Worm (Caenorhabditis elegans) whole organism, midembryonic: Measurements from ENCODE around the gene F26A1.4.
"Not testable (repeated sequence)": the region's sequence is repeated elsewhere in the genome, so short reads cannot be mapped to it uniquely, and the experiment has no call there.

ENCODE experiments used
- T22C8.4 ChIP-seq: fragments of 200-800 bp; sonication (Bioruptor generic); IDR thresholded peaks from 2 replicates; pipeline ENCODE4 v1.3.6; 2022; ENCODE audit warnings: missing genetic modification characterization, missing compliant biosample characterization
- cog-1 ChIP-seq: sonication (generic microtip); optimal IDR thresholded peaks from 2 replicates; lab custom pipeline; 2016; ENCODE audit warnings: missing genetic modification characterization, missing compliant biosample characterization
- flt-1 ChIP-seq: fragments of 200-800 bp; sonication (Bioruptor generic); IDR thresholded peaks from 2 replicates; pipeline ENCODE4 v1.3.6; 2022; ENCODE audit warnings: missing genetic modification characterization, missing compliant biosample characterization
- klf-2 ChIP-seq: fragments of 200-800 bp; sonication (Bioruptor generic); conservative IDR thresholded peaks from 2 replicates; pipeline ENCODE4 v1.3.6; 2022; ENCODE audit warnings: missing genetic modification reagents, missing genetic modification characterization, missing compliant biosample characterization
- med-1 ChIP-seq: sonication (generic microtip); optimal IDR thresholded peaks from 2 replicates; lab custom pipeline; 2017; ENCODE audit warnings: missing genetic modification characterization, mild to moderate bottlenecking, missing compliant biosample characterization, antibody characterized with exemption, missing genetic modification reagents; ENCODE audit not compliant: insufficient read depth
- ref-1 ChIP-seq: fragments of 200-800 bp; sonication (Bioruptor generic); conservative IDR thresholded peaks from 2 replicates; pipeline ENCODE4 v1.3.6; 2022; ENCODE audit warnings: missing genetic modification reagents, missing genetic modification characterization, missing compliant biosample characterization
- tab-1 ChIP-seq: fragments of 200-800 bp; sonication (Bioruptor generic); IDR thresholded peaks from 2 replicates; pipeline ENCODE4 v1.3.6; 2022; ENCODE audit warnings: missing genetic modification characterization, missing compliant biosample characterization
- ztf-23 ChIP-seq: fragments of 200-800 bp; sonication (Bioruptor generic); IDR thresholded peaks from 2 replicates; pipeline ENCODE4 v1.3.6; 2022; ENCODE audit warnings: missing genetic modification reagents, missing genetic modification characterization, missing compliant biosample characterization
- ztf-29 ChIP-seq: fragments of 200-800 bp; sonication (Bioruptor generic); IDR thresholded peaks from 2 replicates; pipeline ENCODE4 v1.3.6; 2022; ENCODE audit warnings: missing genetic modification reagents, missing genetic modification characterization, missing compliant biosample characterization

Gene F26A1.4

ce11 chrIII:4817240-4817639 is at the start of gene F26A1.4:
TSS of gene F26A1.4 (plus strand) at chrIII:4817540.
- TF ChIP-seq flt-1 (GFP tag; lab: Robert Waterston, UW): no peak
- no peak for TF ChIP-seq T22C8.4
- TF ChIP-seq ztf-23 (GFP tag; lab: Robert Waterston, UW): no peak
- TF ChIP-seq tab-1: no peak
- TF ChIP-seq klf-2 (GFP tag; lab: Robert Waterston, UW): no peak
- TF ChIP-seq ref-1 (GFP tag; lab: Robert Waterston, UW): no peak
- TF ChIP-seq ztf-29 (GFP tag; lab: Robert Waterston, UW): no peak
- TF ChIP-seq cog-1 (tag; lab: Kevin White, UChicago): no peak
- no peak for TF ChIP-seq med-1 (GFP tag; lab: Kevin White, UChicago)

- TF ChIP-seq ref-1 (GFP tag; lab: Robert Waterston, UW) (no peak), tab-1 (no peak), cog-1 (tag; lab: Kevin White, UChicago) (no peak), T22C8.4 (no peak), klf-2 (GFP tag; lab: Robert Waterston, UW) (no peak), med-1 (GFP tag; lab: Kevin White, UChicago) (no peak), flt-1 (GFP tag; lab: Robert Waterston, UW) (no peak), ztf-23 (GFP tag; lab: Robert Waterston, UW) (no peak), ztf-29 (GFP tag; lab: Robert Waterston, UW) (no peak)
Observed at ce11 chrIII:4767869-4768645, 49.3 kb upstream of the F26A1.4 start.

ce11 chrIII:4778003-4778402 is 39.3 kb upstream of the F26A1.4 start, which contains the start of gene B0393.7:
TSS of gene B0393.7 (minus strand) at chrIII:4778103.
- no peak for TF ChIP-seq tab-1
- TF ChIP-seq ztf-29 (GFP tag; lab: Robert Waterston, UW): no peak
- no peak for TF ChIP-seq flt-1 (GFP tag; lab: Robert Waterston, UW)
- TF ChIP-seq med-1 (GFP tag; lab: Kevin White, UChicago): no peak
- TF ChIP-seq ref-1 (GFP tag; lab: Robert Waterston, UW): no peak
- no peak for TF ChIP-seq klf-2 (GFP tag; lab: Robert Waterston, UW)
- TF ChIP-seq ztf-23 (GFP tag; lab: Robert Waterston, UW): no peak
- no peak for TF ChIP-seq cog-1 (tag; lab: Kevin White, UChicago)
- no peak for TF ChIP-seq T22C8.4

- no peak for TF ChIP-seq cog-1 (tag; lab: Kevin White, UChicago)
- TF ChIP-seq ref-1 (GFP tag; lab: Robert Waterston, UW): no peak
- no peak for TF ChIP-seq tab-1
- TF ChIP-seq flt-1 (GFP tag; lab: Robert Waterston, UW): no peak
- no peak for TF ChIP-seq ztf-23 (GFP tag; lab: Robert Waterston, UW)
- no peak for TF ChIP-seq med-1 (GFP tag; lab: Kevin White, UChicago)
- no peak for TF ChIP-seq T22C8.4
- no peak for TF ChIP-seq klf-2 (GFP tag; lab: Robert Waterston, UW)
- TF ChIP-seq ztf-29 (GFP tag; lab: Robert Waterston, UW): no peak
Observed at ce11 chrIII:4779855-4780254, 37.5 kb upstream of the F26A1.4 start, which contains the start of gene B0393.9. TSS of gene B0393.9 (minus strand) at chrIII:4780157.

ce11 chrIII:4781937-4782576 is 35.3 kb upstream of the F26A1.4 start, which contains the start of the genes gex-5 and C38D4.10:
TSS of gene gex-5 (minus strand) at chrIII:4781987.
TSS of gene C38D4.10 (plus strand) at chrIII:4782526.
- not testable (repeated sequence) for TF ChIP-seq med-1 (GFP tag; lab: Kevin White, UChicago); flt-1 (GFP tag; lab: Robert Waterston, UW); T22C8.4

ce11 chrIII:4785131-4785530 is 32.2 kb upstream of the F26A1.4 start, which contains the start of gene enu-3.2:
TSS of gene enu-3.2 (minus strand) at chrIII:4785235.
- TF ChIP-seq tab-1; ztf-23 (GFP tag; lab: Robert Waterston, UW); cog-1 (tag; lab: Kevin White, UChicago): not testable (repeated sequence)

DNA sequence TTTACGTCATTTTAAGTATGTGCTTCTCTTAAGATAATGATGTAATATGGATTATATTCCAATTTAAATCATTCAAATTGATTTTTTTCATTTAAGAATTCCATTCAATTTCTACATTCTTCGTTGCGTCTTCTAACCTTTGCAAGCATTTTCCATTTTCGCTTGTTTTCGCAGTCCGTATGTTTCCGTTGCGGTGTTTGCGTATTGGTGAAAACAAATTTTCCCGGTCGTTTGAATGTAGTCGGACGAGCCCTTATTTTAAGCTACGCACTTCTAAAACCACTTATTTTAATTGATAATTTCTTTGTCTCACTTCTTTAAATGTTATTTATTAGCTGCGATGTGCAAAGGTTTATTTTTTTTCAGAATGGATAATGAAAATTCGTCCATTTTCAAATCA is 31.6 kb upstream of the F26A1.4 start, which contains the start of gene mel-28:
Gene mel-28, plus strand, starts transcription at position 367 of the 400 bp plus-strand sequence.
- no peak for TF ChIP-seq klf-2 (GFP tag; lab: Robert Waterston, UW)

DNA sequence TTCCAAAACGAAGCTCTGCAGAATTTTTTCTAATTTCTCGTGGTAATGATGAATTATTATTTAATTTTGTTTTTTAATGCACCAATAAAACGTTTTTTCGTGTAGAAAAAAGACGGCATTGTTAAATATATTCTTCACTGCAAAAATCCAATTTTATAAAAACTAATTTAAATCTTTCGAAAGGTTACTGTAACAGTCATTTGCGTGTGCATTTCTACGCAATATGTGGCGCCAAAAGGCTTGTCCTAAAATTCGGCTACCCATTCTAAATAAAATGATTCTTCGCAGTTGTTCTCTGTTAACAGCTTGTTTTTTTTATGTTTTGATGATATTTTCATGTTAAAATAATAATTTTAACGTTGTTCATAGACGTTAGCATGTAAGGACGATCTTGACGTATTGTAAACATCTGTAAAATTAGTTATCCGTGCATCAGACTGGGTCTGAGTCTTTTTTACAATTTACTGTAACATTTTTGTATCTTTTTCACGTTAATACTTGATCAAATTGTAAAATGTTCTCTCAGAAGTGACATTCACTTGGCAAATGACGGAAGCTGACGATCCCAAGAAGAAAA is 24.7 kb upstream of the F26A1.4 start, which contains the start of gene mip-1:
Gene mip-1, plus strand, starts transcription at position 527 of the 577 bp plus-strand sequence.
- TF ChIP-seq ztf-23 (GFP tag; lab: Robert Waterston, UW): no peak
- TF ChIP-seq ztf-29 (GFP tag; lab: Robert Waterston, UW): no peak

DNA sequence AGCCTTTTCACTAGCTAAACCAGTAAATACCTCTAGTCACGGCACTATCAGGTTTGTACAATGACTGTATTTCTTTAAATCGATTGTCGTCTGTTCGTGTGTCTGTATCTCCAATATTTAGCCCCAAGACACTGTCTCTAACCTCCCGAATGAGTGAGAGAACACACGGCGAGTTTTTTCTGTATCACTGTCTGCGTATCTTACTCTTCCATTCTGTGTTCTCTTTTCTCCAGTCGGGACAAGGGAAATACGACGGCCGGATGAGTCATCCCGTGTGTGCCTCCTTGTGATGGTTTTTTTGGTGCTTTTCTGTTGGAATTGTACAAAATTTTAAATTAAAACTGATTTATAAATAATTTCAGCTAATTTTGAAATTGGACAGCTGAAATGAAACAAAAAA is 21.3 kb upstream of the F26A1.4 start:
- TF ChIP-seq T22C8.4 (0 out of 2 replicates have a peak, but pooled peaks have one; percentile 27), ztf-29 (GFP tag; lab: Robert Waterston, UW) (no peak), med-1 (GFP tag; lab: Kevin White, UChicago) (no peak), cog-1 (tag; lab: Kevin White, UChicago) (no peak), ref-1 (GFP tag; lab: Robert Waterston, UW) (no peak)
